Fruit fly (Drosophila melanogaster) whole organism, embryonic: Measurements from ENCODE around the gene PLCXD.

Experiments
- CG18619 ChIP-seq: fragments of 200-800 bp; sonication (Bioruptor generic); optimal IDR thresholded peaks from 3 replicates; lab custom pipeline; 2017; ENCODE audit warnings: missing biosample characterization, mild to moderate bottlenecking, missing genetic modification characterization
- CG6813 ChIP-seq: fragments of 200-800 bp; sonication (Bioruptor generic); optimal IDR thresholded peaks from 2 replicates; lab custom pipeline; 2017; ENCODE audit warnings: missing biosample characterization, missing genetic modification characterization, mild to moderate bottlenecking, moderate library complexity, missing genetic modification reagents
- nom ChIP-seq: fragments of 200-800 bp; sonication (Bioruptor generic); optimal IDR thresholded peaks from 2 replicates; lab custom pipeline; 2017; ENCODE audit warnings: missing biosample characterization, missing genetic modification characterization, mild to moderate bottlenecking, moderate library complexity, missing genetic modification reagents
- oc ChIP-seq: fragments of 200-800 bp; sonication (Bioruptor generic); optimal IDR thresholded peaks from 2 replicates; lab custom pipeline; 2018; ENCODE audit warnings: missing biosample characterization, mild to moderate bottlenecking, missing genetic modification characterization, moderate library complexity

dm6 chr2L:12040510-12040909 is 8.7 kb upstream of the PLCXD start, which contains the start of gene CG6766:
- TF ChIP-seq CG6813 (GFP tag; lab: Kevin White, UChicago) (no peak), nom (GFP tag; lab: Kevin White, UChicago) (no peak), CG18619 (GFP tag; lab: Kevin White, UChicago) (no peak), oc (tag; lab: Kevin White, UChicago) (no peak)
